Worm (Caenorhabditis elegans): ENCODE measurements around the gene F01G4.6.

DNA sequence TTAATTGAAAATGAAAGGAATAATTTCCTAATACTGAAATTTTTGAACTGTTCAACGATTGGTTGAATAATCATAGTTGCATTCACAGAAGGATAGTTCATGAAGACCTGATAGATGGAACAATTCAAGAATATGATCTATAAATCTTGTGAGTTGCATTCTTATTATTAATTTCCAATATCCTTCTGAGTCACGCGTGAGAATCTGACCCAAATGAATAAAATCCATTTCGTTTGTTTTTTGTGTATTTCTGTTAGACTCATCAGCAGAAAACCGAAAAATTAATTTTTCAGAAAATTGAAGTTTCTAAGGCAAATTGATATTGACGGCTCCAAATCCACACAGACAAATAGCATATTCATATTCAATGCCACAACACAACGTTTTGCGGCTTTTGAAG, 40.1 kb upstream of the F01G4.6 start, which contains the start of gene fbxb-79:
- TF ChIP-seq flt-1 (GFP tag; IDR thresholded peaks at IDR 0.05), result no peak
- no peak for TF ChIP-seq tab-1 (GFP tag; IDR thresholded peaks at IDR 0.05)

Measured in whole organism, midembryonic.